Worm (Caenorhabditis elegans) whole organism, midembryonic: Measurements from ENCODE around the gene glr-6.

ENCODE experiments used
- T22C8.4 ChIP-seq: fragments of 200-800 bp; sonication (Bioruptor generic); IDR thresholded peaks from 2 replicates; pipeline ENCODE4 v1.3.6; 2022; ENCODE audit warnings: missing genetic modification characterization, missing compliant biosample characterization
- cog-1 ChIP-seq: sonication (generic microtip); optimal IDR thresholded peaks from 2 replicates; lab custom pipeline; 2016; ENCODE audit warnings: missing genetic modification characterization, missing compliant biosample characterization
- flt-1 ChIP-seq: fragments of 200-800 bp; sonication (Bioruptor generic); IDR thresholded peaks from 2 replicates; pipeline ENCODE4 v1.3.6; 2022; ENCODE audit warnings: missing genetic modification characterization, missing compliant biosample characterization
- klf-2 ChIP-seq: fragments of 200-800 bp; sonication (Bioruptor generic); conservative IDR thresholded peaks from 2 replicates; pipeline ENCODE4 v1.3.6; 2022; ENCODE audit warnings: missing genetic modification reagents, missing genetic modification characterization, missing compliant biosample characterization
- med-1 ChIP-seq: sonication (generic microtip); optimal IDR thresholded peaks from 2 replicates; lab custom pipeline; 2017; ENCODE audit warnings: missing genetic modification characterization, mild to moderate bottlenecking, missing compliant biosample characterization, antibody characterized with exemption, missing genetic modification reagents; ENCODE audit not compliant: insufficient read depth
- ref-1 ChIP-seq: fragments of 200-800 bp; sonication (Bioruptor generic); conservative IDR thresholded peaks from 2 replicates; pipeline ENCODE4 v1.3.6; 2022; ENCODE audit warnings: missing genetic modification reagents, missing genetic modification characterization, missing compliant biosample characterization
- tab-1 ChIP-seq: fragments of 200-800 bp; sonication (Bioruptor generic); IDR thresholded peaks from 2 replicates; pipeline ENCODE4 v1.3.6; 2022; ENCODE audit warnings: missing genetic modification characterization, missing compliant biosample characterization
- ztf-23 ChIP-seq: fragments of 200-800 bp; sonication (Bioruptor generic); IDR thresholded peaks from 2 replicates; pipeline ENCODE4 v1.3.6; 2022; ENCODE audit warnings: missing genetic modification reagents, missing genetic modification characterization, missing compliant biosample characterization
- ztf-29 ChIP-seq: fragments of 200-800 bp; sonication (Bioruptor generic); IDR thresholded peaks from 2 replicates; pipeline ENCODE4 v1.3.6; 2022; ENCODE audit warnings: missing genetic modification reagents, missing genetic modification characterization, missing compliant biosample characterization

Gene glr-6

ce11 chrX:6804405-6804804 is 36.1 kb downstream of the glr-6 start:
- no peak for TF ChIP-seq ref-1 (GFP tag; lab: Robert Waterston, UW)
- TF ChIP-seq tab-1, result no peak
- TF ChIP-seq ztf-29, result no peak
- TF ChIP-seq klf-2, result no peak
- no peak for TF ChIP-seq med-1
- TF ChIP-seq cog-1, result no peak
- TF ChIP-seq T22C8.4 (GFP tag; lab: Robert Waterston, UW), result no peak
- no peak for TF ChIP-seq ztf-23 (GFP tag; lab: Robert Waterston, UW)
- no peak for TF ChIP-seq flt-1

- no peak for TF ChIP-seq flt-1
- no peak for TF ChIP-seq T22C8.4 (GFP tag; lab: Robert Waterston, UW)
- no peak for TF ChIP-seq tab-1
- no peak for TF ChIP-seq cog-1
- TF ChIP-seq klf-2, result no peak
Observed at ce11 chrX:6801546-6801945, 39.0 kb downstream of the glr-6 start.

- TF ChIP-seq ref-1 (GFP tag; lab: Robert Waterston, UW), result no peak
- TF ChIP-seq med-1, result no peak
- TF ChIP-seq klf-2, result no peak
- TF ChIP-seq flt-1, result no peak
- no peak for TF ChIP-seq ztf-29
- TF ChIP-seq tab-1, result no peak
- no peak for TF ChIP-seq ztf-23 (GFP tag; lab: Robert Waterston, UW)
- no peak for TF ChIP-seq T22C8.4 (GFP tag; lab: Robert Waterston, UW)
- TF ChIP-seq cog-1, result no peak
Observed at ce11 chrX:6799776-6800175, 40.7 kb downstream of the glr-6 start, which contains the start of gene M03A8.3. M03A8.3 (plus strand) TSS chrX:6800053.

- TF ChIP-seq flt-1 (no peak), klf-2 (no peak), cog-1 (no peak), med-1 (no peak), T22C8.4 (GFP tag; lab: Robert Waterston, UW) (no peak), ztf-29 (no peak), ztf-23 (GFP tag; lab: Robert Waterston, UW) (no peak)
Observed at ce11 chrX:6795843-6796521, 44.5 kb downstream of the glr-6 start.

- no peak for TF ChIP-seq flt-1
- no peak for TF ChIP-seq tab-1
- no peak for TF ChIP-seq klf-2
- TF ChIP-seq ztf-23 (GFP tag; lab: Robert Waterston, UW), result no peak
Observed at ce11 chrX:6792281-6793003, 48.1 kb downstream of the glr-6 start.

- TF ChIP-seq T22C8.4 (GFP tag; lab: Robert Waterston, UW) (no peak), cog-1 (no peak), ref-1 (GFP tag; lab: Robert Waterston, UW) (no peak), flt-1 (no peak), tab-1 (no peak), ztf-29 (no peak), ztf-23 (GFP tag; lab: Robert Waterston, UW) (no peak), med-1 (no peak), klf-2 (no peak)
Observed at ce11 chrX:6790986-6791385, 49.5 kb downstream of the glr-6 start, which contains the start of gene asp-3. asp-3 (plus strand) TSS chrX:6791064.

- TF ChIP-seq T22C8.4 (GFP tag; lab: Robert Waterston, UW) (no peak), ztf-23 (GFP tag; lab: Robert Waterston, UW) (no peak), cog-1 (no peak), flt-1 (no peak), med-1 (no peak), klf-2 (no peak), ztf-29 (no peak), ref-1 (GFP tag; lab: Robert Waterston, UW) (no peak), tab-1 (no peak)
Observed at ce11 chrX:6790457-6790856, 50.1 kb downstream of the glr-6 start.

ce11 chrX:6788965-6789573 is 51.5 kb downstream of the glr-6 start, which contains the start of gene sgca-1:
sgca-1 (minus strand) TSS chrX:6789548.
- TF ChIP-seq klf-2 (no peak), tab-1 (no peak), ztf-23 (GFP tag; lab: Robert Waterston, UW) (no peak), cog-1 (no peak), med-1 (no peak), ztf-29 (no peak), ref-1 (GFP tag; lab: Robert Waterston, UW) (no peak), T22C8.4 (GFP tag; lab: Robert Waterston, UW) (no peak), flt-1 (no peak)
